Fruit fly (Drosophila melanogaster) whole organism, wandering third instar larva: ENCODE data around the gene CG34051.

Source experiments
- Abd-B ChIP-seq: fragments of >200 bp; optimal IDR thresholded peaks from 2 replicates; lab custom pipeline; 2017; ENCODE audit warnings: missing biosample characterization, missing genetic modification characterization
- CG32264 ChIP-seq: fragments of 200-800 bp; sonication (Bioruptor generic); optimal IDR thresholded peaks from 2 replicates; lab custom pipeline; 2016; ENCODE audit warnings: missing biosample characterization, missing genetic modification characterization
- HLH106 ChIP-seq: fragments of 200-800 bp; optimal IDR thresholded peaks from 3 replicates; lab custom pipeline; 2019; ENCODE audit warnings: missing biosample characterization, mild to moderate bottlenecking, missing genetic modification characterization, moderate library complexity
- Hr78 ChIP-seq: fragments of >200 bp; optimal IDR thresholded peaks from 2 replicates; lab custom pipeline; 2017; ENCODE audit warnings: missing biosample characterization, missing genetic modification characterization
- Jra ChIP-seq: sonication (Bioruptor generic); optimal IDR thresholded peaks from 2 replicates; lab custom pipeline; 2016; ENCODE audit warnings: missing biosample characterization, missing genetic modification characterization
- Myc ChIP-seq: fragments of >200 bp; optimal IDR thresholded peaks from 2 replicates; lab custom pipeline; 2017
- N ChIP-seq: fragments of >200 bp; optimal IDR thresholded peaks from 2 replicates; lab custom pipeline; 2018; ENCODE audit warnings: missing biosample characterization, missing external identifiers, missing genetic modification characterization
- brk ChIP-seq: fragments of 200-800 bp; sonication (Bioruptor generic); optimal IDR thresholded peaks from 2 replicates; lab custom pipeline; 2016; ENCODE audit warnings: missing biosample characterization, mild to moderate bottlenecking, missing genetic modification characterization
- psq ChIP-seq: fragments of 200-800 bp; sonication (Bioruptor generic); optimal IDR thresholded peaks from 3 replicates; lab custom pipeline; 2017; ENCODE audit warnings: missing biosample characterization, mild to moderate bottlenecking, missing genetic modification characterization, moderate library complexity

DNA sequence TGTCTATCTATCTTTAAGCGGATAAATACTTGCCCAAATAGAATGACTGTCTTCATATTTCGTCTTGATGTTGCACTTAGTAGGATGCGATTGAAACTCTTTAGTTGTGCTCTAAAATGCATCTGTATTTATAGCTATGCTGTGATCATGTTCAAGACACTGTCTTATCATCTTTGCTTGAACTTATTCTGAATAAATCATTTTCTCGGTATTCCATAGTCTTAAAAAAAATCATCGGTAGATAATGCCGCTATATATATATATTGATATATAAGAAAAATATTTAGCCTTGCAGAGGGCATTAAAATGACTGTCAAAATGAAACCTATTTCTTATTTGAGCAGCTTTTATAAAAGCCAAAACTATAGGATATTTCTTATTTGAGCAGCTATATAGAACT lies 48.6 kb downstream of the CG34051 start, which contains the start of gene TotF:
- TF ChIP-seq Abd-B (GFP tag; lab: Kevin White, UChicago): no peak
- TF ChIP-seq Hr78: no peak
- TF ChIP-seq Jra: no peak
- no peak for TF ChIP-seq N (GFP tag; lab: Kevin White, UChicago)
- no peak for TF ChIP-seq brk (GFP tag; lab: Kevin White, UChicago)
- no peak for TF ChIP-seq HLH106 (tag; lab: Kevin White, UChicago)
- TF ChIP-seq Myc (lab: Kevin White, UChicago): no peak
- TF ChIP-seq CG32264 (GFP tag; lab: Kevin White, UChicago): no peak
- no peak for TF ChIP-seq psq (GFP tag; lab: Kevin White, UChicago)
